Fruit fly (Drosophila melanogaster): ENCODE data around the gene Sap47.

Gene Sap47

dm6 chr3R:15933609-15934232, 1.2 kb upstream of the Sap47 start, which contains the start of the genes CG5478 and blp (continued):
- TF ChIP-seq HLH4C (GFP tag; IDR thresholded peaks at IDR 0.05; ENCODE audit: partially characterized antibody) (peak; percentile 96), BEAF-32 (GFP tag; optimal IDR thresholded peaks at IDR 0.05) (peak; percentile 81), stc (GFP tag; IDR thresholded peaks at IDR 0.05) (no peak), sens (GFP tag) (peak; percentile 69), CG2202 (tag; optimal IDR thresholded peaks at IDR 0.05) (no peak), CG33213 (GFP tag; optimal IDR thresholded peaks at IDR 0.05) (no peak), Bdp1 (GFP tag; optimal IDR thresholded peaks at IDR 0.05) (no peak), org-1 (GFP tag; optimal IDR thresholded peaks at IDR 0.05) (no peak), Doc3 (GFP tag; IDR thresholded peaks at IDR 0.05; ENCODE audit: partially characterized antibody) (peak; percentile 92), CG6175 (GFP tag; IDR thresholded peaks at IDR 0.05) (no peak), ATbp (GFP tag; optimal IDR thresholded peaks at IDR 0.05) (no peak), Meics (GFP tag; optimal IDR thresholded peaks at IDR 0.05) (no peak), Chrac-16 (GFP tag; optimal IDR thresholded peaks at IDR 0.05) (no peak), dpn (GFP tag; optimal IDR thresholded peaks at IDR 0.05) (no peak), tna (GFP tag; IDR thresholded peaks at IDR 0.05; ENCODE audit: partially characterized antibody) (peak; percentile 91), cad (GFP tag; optimal IDR thresholded peaks at IDR 0.05) (no peak), hbn (GFP tag; IDR thresholded peaks at IDR 0.05; ENCODE audit: partially characterized antibody) (peak; percentile 93), Fer2 (tag; optimal IDR thresholded peaks at IDR 0.05) (no peak), CG7786 (GFP tag; optimal IDR thresholded peaks at IDR 0.05) (no peak), insv (GFP tag; optimal IDR thresholded peaks at IDR 0.05) (no peak), MESR4 (GFP tag; optimal IDR thresholded peaks at IDR 0.05) (peak; percentile 40), CG14710 (tag; optimal IDR thresholded peaks at IDR 0.05) (peak; percentile 15), HLH54F (GFP tag; optimal IDR thresholded peaks at IDR 0.05) (no peak), PHDP (tag; optimal IDR thresholded peaks at IDR 0.05) (peak; percentile 7), CG7963 (GFP tag; IDR thresholded peaks at IDR 0.05; ENCODE audit: partially characterized antibody) (peak; percentile 88), sc (optimal IDR thresholded peaks at IDR 0.05) (no peak), sc (GFP tag; optimal IDR thresholded peaks at IDR 0.05) (no peak), CG8765 (GFP tag; IDR thresholded peaks at IDR 0.05) (no peak), ase (GFP tag; IDR thresholded peaks at IDR 0.05) (no peak), CG6272 (GFP tag; IDR thresholded peaks at IDR 0.05) (no peak), row (GFP tag; IDR thresholded peaks at IDR 0.05) (peak; percentile 39), HmgZ (tag; optimal IDR thresholded peaks at IDR 0.05) (peak; percentile 42), tap (tag; optimal IDR thresholded peaks at IDR 0.05) (no peak), kay (GFP tag; optimal IDR thresholded peaks at IDR 0.05) (no peak), z (GFP tag; IDR thresholded peaks at IDR 0.05) (no peak), Dref (GFP tag; IDR thresholded peaks at IDR 0.05) (peak; percentile 96), phol (tag; optimal IDR thresholded peaks at IDR 0.05) (peak; percentile 2), Nf-YA (GFP tag; IDR thresholded peaks at IDR 0.05) (no peak), CTCF (GFP tag; optimal IDR thresholded peaks at IDR 0.05) (no peak), MBD-R2 (GFP tag; IDR thresholded peaks at IDR 0.05) (peak; percentile 79), chinmo (GFP tag; IDR thresholded peaks at IDR 0.05; ENCODE audit: partially characterized antibody) (peak; percentile 87), Ets65A (GFP tag) (peak; percentile 3), CG2116 (GFP tag; optimal IDR thresholded peaks at IDR 0.05) (peak; percentile 81), CG5180 (GFP tag; optimal IDR thresholded peaks at IDR 0.05) (no peak), Atf6 (GFP tag; IDR thresholded peaks at IDR 0.05) (no peak), CG4820 (GFP tag; optimal IDR thresholded peaks at IDR 0.05) (no peak), CG14667 (GFP tag; IDR thresholded peaks at IDR 0.05) (no peak), trh (GFP tag; optimal IDR thresholded peaks at IDR 0.05) (no peak), B-H1 (GFP tag; IDR thresholded peaks at IDR 0.05) (no peak), E2f2 (GFP tag; IDR thresholded peaks at IDR 0.05) (peak; percentile 93), CG10431 (GFP tag; optimal IDR thresholded peaks at IDR 0.05) (no peak), CG30403 (GFP tag; optimal IDR thresholded peaks at IDR 0.05) (no peak)

All from whole organism, embryonic.